Worm (Caenorhabditis elegans): ENCODE measurements around the gene pnn-1.

pnn-1 gene

ce11 chrV:12987061-12987460 lies 16.2 kb downstream of the pnn-1 start, which contains the start of gene shw-3:
Gene shw-3 (minus strand): TSS chrV:12987161.
- no peak for TF ChIP-seq him-1 (tag; optimal IDR thresholded peaks at IDR 0.05)
- no peak for TF ChIP-seq madf-8 (GFP tag; conservative IDR thresholded peaks at IDR 0.05)
- no peak for TF ChIP-seq nhr-27 (tag; optimal IDR thresholded peaks at IDR 0.05)
- no peak for TF ChIP-seq F22D6.2 (tag; optimal IDR thresholded peaks at IDR 0.05)
- TF ChIP-seq mcd-1 (GFP tag; IDR thresholded peaks at IDR 0.05), result no peak
- no peak for TF ChIP-seq B0035.1 (tag; optimal IDR thresholded peaks at IDR 0.05)
- TF ChIP-seq repo-1 (tag; optimal IDR thresholded peaks at IDR 0.05), result no peak
- TF ChIP-seq hmg-1.2 (GFP tag; IDR thresholded peaks at IDR 0.05), result no peak
- no peak for TF ChIP-seq nfya-2 (GFP tag; IDR thresholded peaks at IDR 0.05)

DNA sequence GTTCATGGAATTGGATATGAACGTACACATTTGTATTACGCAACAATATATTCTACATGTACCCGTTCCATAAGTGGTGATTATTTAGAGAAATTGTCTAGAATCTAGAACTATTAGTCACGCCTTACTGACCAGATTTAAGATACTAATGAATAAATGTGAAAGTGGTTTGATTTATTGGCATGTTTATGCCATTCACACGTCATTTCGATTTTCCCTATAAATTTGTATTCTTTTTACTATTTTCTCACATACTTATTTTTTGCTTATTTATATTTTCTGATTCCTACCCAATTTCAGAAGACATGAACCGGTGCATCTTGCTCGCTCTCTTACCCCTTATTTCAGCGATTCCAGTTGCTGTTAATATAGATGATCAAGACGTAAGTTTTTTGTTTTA lies 17.3 kb downstream of the pnn-1 start, which contains the start of gene F15B9.8:
TSS of gene F15B9.8 (plus strand) at position 301 of the 400 bp plus-strand sequence.
- no peak for TF ChIP-seq F57C9.4 (tag; optimal IDR thresholded peaks at IDR 0.05)
- no peak for TF ChIP-seq ceh-58 (GFP tag; IDR thresholded peaks at IDR 0.05)
- TF ChIP-seq ccch-3 (GFP tag; optimal IDR thresholded peaks at IDR 0.05), result no peak
- TF ChIP-seq C17E4.6 (GFP tag; IDR thresholded peaks at IDR 0.05), result no peak
- no peak for TF ChIP-seq egl-44 (GFP tag; IDR thresholded peaks at IDR 0.05)
- TF ChIP-seq rcor-1 (GFP tag; IDR thresholded peaks at IDR 0.05), result no peak
- no peak for TF ChIP-seq lir-1 (GFP tag; conservative IDR thresholded peaks at IDR 0.05)
- no peak for TF ChIP-seq F39B2.1 (GFP tag; IDR thresholded peaks at IDR 0.05)
- no peak for TF ChIP-seq ekl-4 (GFP tag; IDR thresholded peaks at IDR 0.05)
- TF ChIP-seq zim-3 (tag; optimal IDR thresholded peaks at IDR 0.05), result no peak

DNA sequence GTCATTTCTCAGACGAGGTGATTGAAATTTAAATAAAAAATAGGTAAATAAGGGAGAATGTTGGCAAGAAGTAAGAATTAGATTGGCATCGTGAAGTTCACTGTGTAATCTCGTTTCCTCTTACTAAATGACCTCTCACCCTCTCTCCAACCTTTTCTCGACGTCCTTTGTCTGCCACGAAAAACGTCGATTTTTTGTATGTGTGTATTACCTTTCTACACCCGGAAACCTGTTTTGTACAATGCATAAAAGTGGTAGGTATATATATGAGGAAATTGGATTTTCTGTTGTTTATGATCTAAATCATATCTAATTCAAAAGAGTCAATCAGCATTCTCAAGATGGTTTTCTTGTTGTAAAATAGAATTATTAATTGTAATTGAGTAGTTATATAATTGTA lies 22.0 kb downstream of the pnn-1 start, which contains the start of the genes F15B9.11 and dsl-7:
TSS of gene F15B9.11 (minus strand) at position 5 of the 400 bp plus-strand sequence.
TSS of gene dsl-7 (plus strand) at position 260 of the 400 bp plus-strand sequence.
- TF ChIP-seq ekl-4 (GFP tag; IDR thresholded peaks at IDR 0.05), result no peak
- no peak for TF ChIP-seq tlf-1 (GFP tag; optimal IDR thresholded peaks at IDR 0.05)
- TF ChIP-seq B0035.1 (tag; optimal IDR thresholded peaks at IDR 0.05), result no peak
- no peak for TF ChIP-seq B0261.1 (tag; optimal IDR thresholded peaks at IDR 0.05)
- no peak for TF ChIP-seq hmg-20 (GFP tag; IDR thresholded peaks at IDR 0.05)
- TF ChIP-seq rpc-1 (optimal IDR thresholded peaks at IDR 0.05), result no peak
- no peak for TF ChIP-seq rpc-1 (tag; optimal IDR thresholded peaks at IDR 0.05)
- TF ChIP-seq mcd-1 (GFP tag; IDR thresholded peaks at IDR 0.05), result no peak
- no peak for TF ChIP-seq K11D2.4 (GFP tag; IDR thresholded peaks at IDR 0.05)
- no peak for TF ChIP-seq Y79H2A.3 (GFP tag; conservative IDR thresholded peaks at IDR 0.05)
- TF ChIP-seq C17E4.6 (GFP tag; IDR thresholded peaks at IDR 0.05), result no peak
- no peak for TF ChIP-seq fkh-3 (tag; optimal IDR thresholded peaks at IDR 0.05)
- TF ChIP-seq ztf-26 (tag; optimal IDR thresholded peaks at IDR 0.05), result no peak
- no peak for TF ChIP-seq Y67H2A.10 (GFP tag; conservative IDR thresholded peaks at IDR 0.05)
- no peak for TF ChIP-seq B0336.3 (GFP tag; IDR thresholded peaks at IDR 0.05)
- no peak for TF ChIP-seq F57C9.4 (tag; optimal IDR thresholded peaks at IDR 0.05)
- no peak for TF ChIP-seq F49E8.2 (tag; optimal IDR thresholded peaks at IDR 0.05; ENCODE audit: insufficient read depth)
- no peak for TF ChIP-seq snpc-3.4 (tag; optimal IDR thresholded peaks at IDR 0.05)
- no peak for TF ChIP-seq sea-2 (GFP tag; IDR thresholded peaks at IDR 0.05)
- no peak for TF ChIP-seq lag-1 (GFP tag; IDR thresholded peaks at IDR 0.05)

ce11 chrV:12995269-12995668 lies 24.4 kb downstream of the pnn-1 start, which contains the start of gene far-5:
Gene far-5 (plus strand): TSS chrV:12995569.
- TF ChIP-seq ceh-79 (tag; optimal IDR thresholded peaks at IDR 0.05), result no peak
- no peak for TF ChIP-seq attf-6 (GFP tag; IDR thresholded peaks at IDR 0.05)
- TF ChIP-seq ztf-3 (GFP tag; optimal IDR thresholded peaks at IDR 0.05), result no peak
- no peak for TF ChIP-seq ztf-18 (tag; optimal IDR thresholded peaks at IDR 0.05)
- no peak for TF ChIP-seq lir-1 (GFP tag; conservative IDR thresholded peaks at IDR 0.05)
- no peak for TF ChIP-seq let-526 (GFP tag; IDR thresholded peaks at IDR 0.05)
- TF ChIP-seq ZK185.1 (tag; optimal IDR thresholded peaks at IDR 0.05; ENCODE audit: poor library complexity, severe bottlenecking), result no peak
- no peak for TF ChIP-seq lin-54 (GFP tag; optimal IDR thresholded peaks at IDR 0.05)
- no peak for TF ChIP-seq attf-3 (GFP tag; conservative IDR thresholded peaks at IDR 0.05)
- no peak for TF ChIP-seq nhr-80 (tag; optimal IDR thresholded peaks at IDR 0.05)
- TF ChIP-seq Y53G8AR.9 (GFP tag; conservative IDR thresholded peaks at IDR 0.05), result no peak
- TF ChIP-seq dox-1 (GFP tag; IDR thresholded peaks at IDR 0.05), result no peak
- TF ChIP-seq hlh-12 (tag; optimal IDR thresholded peaks at IDR 0.05), result no peak
- TF ChIP-seq B0261.1 (tag; optimal IDR thresholded peaks at IDR 0.05), result no peak
- TF ChIP-seq repo-1 (tag; optimal IDR thresholded peaks at IDR 0.05), result no peak
- TF ChIP-seq sea-2 (GFP tag; IDR thresholded peaks at IDR 0.05), result no peak
